Fruit fly (Drosophila melanogaster) whole organism, pupa: ENCODE data around the gene Hph.

Source experiments
- CG13204 ChIP-seq: fragments of 200-800 bp; sonication (Bioruptor generic); optimal IDR thresholded peaks from 2 replicates; lab custom pipeline; 2018; ENCODE audit warnings: missing biosample characterization, mild to moderate bottlenecking, missing genetic modification characterization, moderate library complexity
- CG14655 ChIP-seq: fragments of 200-800 bp; sonication (Bioruptor generic); optimal IDR thresholded peaks from 3 replicates; lab custom pipeline; 2017; ENCODE audit warnings: mild to moderate bottlenecking, missing biosample characterization, missing genetic modification reagents, missing genetic modification characterization
- CG17806 ChIP-seq: fragments of 200-800 bp; sonication (Bioruptor generic); optimal IDR thresholded peaks from 2 replicates; lab custom pipeline; 2018; ENCODE audit warnings: missing biosample characterization, mild to moderate bottlenecking, missing genetic modification characterization, moderate library complexity
- CG32121 ChIP-seq: fragments of 200-800 bp; sonication (Bioruptor generic); IDR thresholded peaks from 2 replicates; pipeline ENCODE4 v1.3.6; 2022; ENCODE audit warnings: missing biosample characterization, missing genetic modification characterization
- CG34367 ChIP-seq: fragments of 200-800 bp; sonication (Bioruptor generic); optimal IDR thresholded peaks from 2 replicates; lab custom pipeline; 2018; ENCODE audit warnings: missing biosample characterization, mild to moderate bottlenecking, missing genetic modification characterization
- CG4496 ChIP-seq: fragments of 200-800 bp; sonication (Bioruptor generic); IDR thresholded peaks from 3 replicates; pipeline ENCODE4 v1.3.6; 2022; ENCODE audit warnings: missing biosample characterization, missing genetic modification characterization
- CG8159 ChIP-seq: fragments of 200-800 bp; sonication (Bioruptor generic); optimal IDR thresholded peaks from 3 replicates; lab custom pipeline; 2018; ENCODE audit warnings: missing biosample characterization, mild to moderate bottlenecking, missing genetic modification characterization, moderate library complexity
- CG8301 ChIP-seq: fragments of 200-800 bp; sonication (Bioruptor generic); optimal IDR thresholded peaks from 2 replicates; lab custom pipeline; 2018; ENCODE audit warnings: missing biosample characterization, mild to moderate bottlenecking, missing genetic modification characterization
- CG9948 ChIP-seq: fragments of 200-800 bp; sonication (Bioruptor generic); optimal IDR thresholded peaks from 2 replicates; lab custom pipeline; 2018; ENCODE audit warnings: missing biosample characterization, mild to moderate bottlenecking, missing genetic modification characterization, moderate library complexity
- D1 ChIP-seq: fragments of 200-800 bp; sonication (Bioruptor generic); optimal IDR thresholded peaks from 2 replicates; lab custom pipeline; 2018; ENCODE audit warnings: missing biosample characterization, mild to moderate bottlenecking, missing genetic modification characterization, moderate library complexity
- EcR ChIP-seq: fragments of 200-800 bp; sonication (Bioruptor generic); optimal IDR thresholded peaks from 3 replicates; lab custom pipeline; 2019; ENCODE audit warnings: missing biosample characterization, missing genetic modification characterization, mild to moderate bottlenecking, moderate library complexity, missing genetic modification reagents
- Ets98B ChIP-seq: fragments of 200-800 bp; sonication (Bioruptor generic); IDR thresholded peaks from 2 replicates; pipeline ENCODE4 v1.3.6; 2022; ENCODE audit warnings: missing biosample characterization, missing genetic modification characterization
- Pif1A ChIP-seq: fragments of 200-800 bp; sonication (Bioruptor generic); optimal IDR thresholded peaks from 3 replicates; lab custom pipeline; 2016; ENCODE audit warnings: missing biosample characterization, missing genetic modification characterization
- fd96Ca ChIP-seq: fragments of 200-800 bp; sonication (Bioruptor generic); IDR thresholded peaks from 3 replicates; pipeline ENCODE4 v1.3.6; 2022; ENCODE audit warnings: missing biosample characterization, missing genetic modification characterization

DNA sequence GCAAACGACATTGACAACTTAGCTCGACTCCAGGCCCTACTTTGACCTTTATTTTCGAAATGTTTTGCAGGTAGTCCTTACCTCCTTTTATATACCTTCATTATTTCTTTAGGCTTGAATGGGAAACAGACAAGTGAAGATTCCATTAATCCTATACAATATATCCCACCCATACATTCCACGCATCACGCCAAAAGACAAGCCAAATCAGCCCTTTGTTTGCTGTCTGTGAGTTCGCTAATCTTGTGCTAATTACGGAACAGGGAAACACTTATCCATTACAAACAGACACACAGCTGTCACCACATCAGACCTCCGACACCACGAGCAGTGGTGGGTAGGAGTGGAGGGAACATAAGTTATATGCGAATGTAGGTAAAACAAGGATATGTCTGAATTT is 16.1 kb upstream of the Hph start, which contains the start of gene CG33293:
- no peak for TF ChIP-seq CG34367
- TF ChIP-seq CG32121 (GFP tag; lab: Robert Waterston, UW) = no peak
- TF ChIP-seq Pif1A (GFP tag; lab: Kevin White, UChicago) = no peak
- no peak for TF ChIP-seq CG13204 (GFP tag; lab: Kevin White, UChicago)
- TF ChIP-seq CG17806 (tag; lab: Kevin White, UChicago) = no peak
- TF ChIP-seq EcR (GFP tag; lab: Kevin White, UChicago) = no peak
- TF ChIP-seq CG8301 (tag; lab: Kevin White, UChicago) = no peak
- no peak for TF ChIP-seq CG8159 (tag; lab: Kevin White, UChicago)
- TF ChIP-seq fd96Ca = no peak
- TF ChIP-seq CG14655 (GFP tag; lab: Kevin White, UChicago) = no peak
- no peak for TF ChIP-seq D1
- TF ChIP-seq Ets98B = no peak
- TF ChIP-seq CG4496 = no peak
- no peak for TF ChIP-seq CG9948 (tag; lab: Kevin White, UChicago)
